Fruit fly (Drosophila melanogaster) whole organism, prepupa: ENCODE measurements around the gene CG7916.

Experiments used
- Blimp-1 ChIP-seq: fragments of 200-800 bp; sonication (Bioruptor generic); optimal IDR thresholded peaks from 3 replicates; lab custom pipeline; 2017; ENCODE audit warnings: missing biosample characterization, missing genetic modification characterization, mild to moderate bottlenecking, moderate library complexity, missing genetic modification reagents
- CG10669 ChIP-seq: fragments of 200-800 bp; sonication (Bioruptor generic); optimal IDR thresholded peaks from 3 replicates; lab custom pipeline; 2018; ENCODE audit warnings: missing biosample characterization, mild to moderate bottlenecking, missing genetic modification characterization, moderate library complexity
- CG11294 ChIP-seq: fragments of 200-800 bp; sonication (Bioruptor generic); IDR thresholded peaks from 2 replicates; pipeline ENCODE4 v1.3.6; 2022; ENCODE audit warnings: missing biosample characterization, missing genetic modification characterization
- CG1621 ChIP-seq: fragments of 200-800 bp; sonication (Bioruptor generic); optimal IDR thresholded peaks from 3 replicates; lab custom pipeline; 2018; ENCODE audit warnings: missing biosample characterization, mild to moderate bottlenecking, missing genetic modification characterization
- CG16779 ChIP-seq: fragments of 200-800 bp; sonication (Bioruptor generic); optimal IDR thresholded peaks from 3 replicates; lab custom pipeline; 2017; ENCODE audit warnings: missing biosample characterization, mild to moderate bottlenecking, missing genetic modification characterization
- CG3032 ChIP-seq: fragments of 200-800 bp; optimal IDR thresholded peaks from 2 replicates; lab custom pipeline; 2019; ENCODE audit warnings: missing biosample characterization, mild to moderate bottlenecking, missing genetic modification characterization, moderate library complexity
- CG31627 ChIP-seq: fragments of 200-800 bp; sonication (Bioruptor generic); optimal IDR thresholded peaks from 3 replicates; lab custom pipeline; 2016; ENCODE audit warnings: missing biosample characterization, missing genetic modification characterization
- CG4318 ChIP-seq: fragments of 200-800 bp; sonication (Bioruptor generic); optimal IDR thresholded peaks from 3 replicates; lab custom pipeline; 2017; ENCODE audit warnings: missing biosample characterization, mild to moderate bottlenecking, missing genetic modification characterization
- CG6163 ChIP-seq: fragments of 200-800 bp; sonication (Bioruptor generic); IDR thresholded peaks from 3 replicates; pipeline ENCODE4 v1.3.6; 2022; ENCODE audit warnings: missing biosample characterization, missing genetic modification characterization
- CG6276 ChIP-seq: fragments of 200-800 bp; sonication (Bioruptor generic); optimal IDR thresholded peaks from 2 replicates; lab custom pipeline; 2017; ENCODE audit warnings: missing biosample characterization, mild to moderate bottlenecking, missing genetic modification characterization
- CG6808 ChIP-seq: fragments of 200-800 bp; sonication (Bioruptor generic); optimal IDR thresholded peaks from 3 replicates; lab custom pipeline; 2017; ENCODE audit warnings: missing biosample characterization, missing genetic modification characterization, mild to moderate bottlenecking, moderate library complexity, missing genetic modification reagents
- CG6854 ChIP-seq: fragments of 200-800 bp; sonication (Bioruptor generic); optimal IDR thresholded peaks from 2 replicates; lab custom pipeline; 2017; ENCODE audit warnings: missing biosample characterization, mild to moderate bottlenecking, missing genetic modification characterization
- CG7368 ChIP-seq: fragments of 200-800 bp; sonication (Bioruptor generic); optimal IDR thresholded peaks from 3 replicates; lab custom pipeline; 2016; ENCODE audit warnings: missing biosample characterization, missing genetic modification characterization
- CG8119 ChIP-seq: fragments of 200-800 bp; sonication (Bioruptor generic); IDR thresholded peaks from 3 replicates; pipeline ENCODE4 v1.3.6; 2022; ENCODE audit warnings: missing biosample characterization, missing genetic modification characterization
- CG8632 ChIP-seq: fragments of 200-800 bp; sonication (Bioruptor generic); optimal IDR thresholded peaks from 3 replicates; lab custom pipeline; 2016; ENCODE audit warnings: missing biosample characterization, missing genetic modification characterization
- Eip75B ChIP-seq: fragments of 200-800 bp; sonication (Bioruptor generic); optimal IDR thresholded peaks from 3 replicates; lab custom pipeline; 2016; ENCODE audit warnings: missing biosample characterization, missing genetic modification characterization
- Eip93F ChIP-seq: fragments of 200-800 bp; sonication (Bioruptor generic); optimal IDR thresholded peaks from 2 replicates; lab custom pipeline; 2016; ENCODE audit warnings: missing biosample characterization, mild to moderate bottlenecking, missing genetic modification characterization
- Ets21C ChIP-seq: fragments of 200-800 bp; sonication (Bioruptor generic); optimal IDR thresholded peaks from 3 replicates; lab custom pipeline; 2016; ENCODE audit warnings: missing biosample characterization, missing genetic modification characterization
- Hr39 ChIP-seq: fragments of 200-800 bp; sonication (Bioruptor generic); optimal IDR thresholded peaks from 2 replicates; lab custom pipeline; 2016; ENCODE audit warnings: missing biosample characterization, missing genetic modification characterization
- Lpt ChIP-seq: fragments of 200-800 bp; sonication (Bioruptor generic); optimal IDR thresholded peaks from 3 replicates; lab custom pipeline; 2016; ENCODE audit warnings: missing biosample characterization, missing genetic modification characterization
- Met ChIP-seq: fragments of 200-800 bp; sonication (Bioruptor generic); optimal IDR thresholded peaks from 3 replicates; lab custom pipeline; 2016; ENCODE audit warnings: missing biosample characterization, missing genetic modification characterization
- OdsH ChIP-seq: fragments of 200-800 bp; sonication (Bioruptor generic); optimal IDR thresholded peaks from 3 replicates; lab custom pipeline; 2016; ENCODE audit warnings: missing biosample characterization, missing genetic modification characterization
- Smox ChIP-seq: fragments of 200-800 bp; sonication (Bioruptor generic); optimal IDR thresholded peaks from 3 replicates; lab custom pipeline; 2016; ENCODE audit warnings: missing biosample characterization, missing genetic modification characterization
- Sox102F ChIP-seq: fragments of 200-800 bp; sonication (Bioruptor generic); optimal IDR thresholded peaks from 2 replicates; lab custom pipeline; 2016; ENCODE audit warnings: missing biosample characterization, mild to moderate bottlenecking, missing genetic modification characterization
- Sox14 ChIP-seq: fragments of 200-800 bp; sonication (Bioruptor generic); optimal IDR thresholded peaks from 3 replicates; lab custom pipeline; 2016; ENCODE audit warnings: missing biosample characterization, missing genetic modification characterization
- achi ChIP-seq: fragments of 200-800 bp; sonication (Bioruptor generic); optimal IDR thresholded peaks from 3 replicates; lab custom pipeline; 2016; ENCODE audit warnings: missing biosample characterization, missing genetic modification characterization
- cyc ChIP-seq: fragments of 200-800 bp; sonication (Bioruptor generic); optimal IDR thresholded peaks from 3 replicates; lab custom pipeline; 2016; ENCODE audit warnings: missing biosample characterization, missing genetic modification characterization
- dac ChIP-seq: fragments of 200-800 bp; sonication (Bioruptor generic); optimal IDR thresholded peaks from 2 replicates; lab custom pipeline; 2017; ENCODE audit warnings: missing biosample characterization, mild to moderate bottlenecking, missing genetic modification characterization
- eg ChIP-seq: fragments of 200-800 bp; sonication (Bioruptor generic); IDR thresholded peaks from 3 replicates; pipeline ENCODE4 v1.3.6; 2022; ENCODE audit warnings: missing biosample characterization, missing genetic modification characterization
- esn ChIP-seq: fragments of 200-800 bp; sonication (Bioruptor generic); optimal IDR thresholded peaks from 2 replicates; lab custom pipeline; 2016; ENCODE audit warnings: missing biosample characterization, mild to moderate bottlenecking, missing genetic modification characterization, moderate library complexity
- fkh ChIP-seq: fragments of 200-800 bp; sonication (Bioruptor generic); optimal IDR thresholded peaks from 3 replicates; lab custom pipeline; 2017; ENCODE audit warnings: missing biosample characterization, mild to moderate bottlenecking, missing genetic modification characterization, moderate library complexity
- lz ChIP-seq: fragments of 200-800 bp; sonication (Bioruptor generic); optimal IDR thresholded peaks from 3 replicates; lab custom pipeline; 2016; ENCODE audit warnings: missing biosample characterization, missing genetic modification characterization
- net ChIP-seq: fragments of 200-800 bp; sonication (Bioruptor generic); optimal IDR thresholded peaks from 3 replicates; lab custom pipeline; 2016; ENCODE audit warnings: missing biosample characterization, missing genetic modification characterization
- pdm3 ChIP-seq: fragments of 200-800 bp; sonication (Bioruptor generic); optimal IDR thresholded peaks from 3 replicates; lab custom pipeline; 2016; ENCODE audit warnings: missing biosample characterization, missing genetic modification characterization
- salr ChIP-seq, 2 experiments: fragments of 200-800 bp; sonication (Bioruptor generic); optimal IDR thresholded peaks; 3 replicates each; lab custom pipeline; 2016 to 2018; ENCODE audit warnings: missing biosample characterization in 2 of 2, missing genetic modification characterization in 2 of 2, mild to moderate bottlenecking in 1 of 2
- spab ChIP-seq: fragments of 200-800 bp; sonication (Bioruptor generic); optimal IDR thresholded peaks from 2 replicates; lab custom pipeline; 2017; ENCODE audit warnings: missing biosample characterization, mild to moderate bottlenecking, missing genetic modification characterization, missing genetic modification reagents
- topi ChIP-seq: fragments of 200-800 bp; sonication (Bioruptor generic); optimal IDR thresholded peaks from 3 replicates; lab custom pipeline; 2016; ENCODE audit warnings: missing biosample characterization, missing genetic modification characterization

CG7916 gene

dm6 chr2L:13847625-13848024, 1.1 kb downstream of the CG7916 start, which contains the start of gene CG7953:
CG7953 (plus strand) TSS chr2L:13847925.
- TF ChIP-seq CG1621 (tag; lab: Kevin White, UChicago) (no peak), CG7368 (GFP tag; lab: Kevin White, UChicago) (no peak), Lpt (no peak), dac (no peak), CG6808 (GFP tag; lab: Kevin White, UChicago) (no peak), Eip75B (GFP tag; lab: Kevin White, UChicago) (no peak), achi (GFP tag; lab: Kevin White, UChicago) (no peak), CG3032 (tag; lab: Kevin White, UChicago) (no peak), Blimp-1 (GFP tag; lab: Kevin White, UChicago) (no peak), salr (GFP tag; optimal IDR thresholded peaks at IDR 0.05; lab: Kevin White, UChicago) (no peak), Hr39 (GFP tag; lab: Kevin White, UChicago) (no peak), CG31627 (GFP tag; lab: Kevin White, UChicago) (no peak)

- TF ChIP-seq CG10669 (GFP tag; lab: Kevin White, UChicago) (no peak), CG11294 (GFP tag; lab: Robert Waterston, UW) (no peak), esn (GFP tag; lab: Kevin White, UChicago) (no peak), CG8119 (GFP tag; lab: Robert Waterston, UW) (no peak), net (GFP tag; lab: Kevin White, UChicago) (no peak), dac (no peak), CG4318 (GFP tag; lab: Kevin White, UChicago) (no peak), Ets21C (GFP tag; lab: Kevin White, UChicago) (no peak), lz (no peak), Eip93F (GFP tag; lab: Kevin White, UChicago) (no peak), fkh (GFP tag; lab: Kevin White, UChicago) (no peak), Sox14 (GFP tag; lab: Kevin White, UChicago) (no peak), CG6163 (GFP tag; lab: Robert Waterston, UW) (no peak), CG8632 (GFP tag; lab: Kevin White, UChicago) (no peak)
These were observed 2.6 kb downstream of the CG7916 start, which contains the start of gene CG7968 for dm6 chr2L:13849125-13849524. CG7968 (plus strand) TSS chr2L:13849400.

- TF ChIP-seq CG6808 (GFP tag; lab: Kevin White, UChicago) (no peak), Smox (GFP tag; lab: Kevin White, UChicago) (no peak), CG16779 (tag; lab: Kevin White, UChicago) (no peak), Lpt (no peak)
These were observed 4.5 kb downstream of the CG7916 start for dm6 chr2L:13851098-13851497.

- TF ChIP-seq CG3032 (tag; lab: Kevin White, UChicago) (no peak), lz (no peak), esn (GFP tag; lab: Kevin White, UChicago) (no peak), CG6163 (GFP tag; lab: Robert Waterston, UW) (no peak), CG16779 (tag; lab: Kevin White, UChicago) (no peak), OdsH (GFP tag; lab: Kevin White, UChicago) (no peak), cyc (GFP tag; lab: Kevin White, UChicago) (no peak), CG6854 (GFP tag; lab: Kevin White, UChicago) (no peak), Lpt (no peak), dac (no peak), Sox102F (GFP tag; lab: Kevin White, UChicago) (no peak), topi (no peak), CG6808 (GFP tag; lab: Kevin White, UChicago) (no peak), CG6276 (GFP tag; lab: Kevin White, UChicago) (no peak), CG11294 (GFP tag; lab: Robert Waterston, UW) (no peak), Met (GFP tag; lab: Kevin White, UChicago) (no peak), spab (no peak), eg (no peak), fkh (GFP tag; lab: Kevin White, UChicago) (no peak), pdm3 (GFP tag; lab: Kevin White, UChicago) (no peak)
These were observed 21.1 kb downstream of the CG7916 start for dm6 chr2L:13867653-13868052.
